Fruit fly (Drosophila melanogaster) Kc167 (cell line): Measurements from ENCODE around the gene Srg1.

Source experiments
- Myc ChIP-seq: fragments of >200 bp; optimal IDR thresholded peaks from 2 replicates; lab custom pipeline; 2017; ENCODE audit warnings: missing external identifiers
- Sin3A ChIP-seq: fragments of >200 bp; optimal IDR thresholded peaks from 2 replicates; lab custom pipeline; 2018; ENCODE audit warnings: missing external identifiers
- h ChIP-seq: fragments of >200 bp; optimal IDR thresholded peaks from 3 replicates; lab custom pipeline; 2018; ENCODE audit warnings: missing external identifiers
- psq ChIP-seq: fragments of >200 bp; optimal IDR thresholded peaks from 2 replicates; lab custom pipeline; 2017; ENCODE audit warnings: missing external identifiers
- ttk ChIP-seq: sonication (Bioruptor generic); optimal IDR thresholded peaks from 2 replicates; lab custom pipeline; 2017; ENCODE audit warnings: missing external identifiers

DNA sequence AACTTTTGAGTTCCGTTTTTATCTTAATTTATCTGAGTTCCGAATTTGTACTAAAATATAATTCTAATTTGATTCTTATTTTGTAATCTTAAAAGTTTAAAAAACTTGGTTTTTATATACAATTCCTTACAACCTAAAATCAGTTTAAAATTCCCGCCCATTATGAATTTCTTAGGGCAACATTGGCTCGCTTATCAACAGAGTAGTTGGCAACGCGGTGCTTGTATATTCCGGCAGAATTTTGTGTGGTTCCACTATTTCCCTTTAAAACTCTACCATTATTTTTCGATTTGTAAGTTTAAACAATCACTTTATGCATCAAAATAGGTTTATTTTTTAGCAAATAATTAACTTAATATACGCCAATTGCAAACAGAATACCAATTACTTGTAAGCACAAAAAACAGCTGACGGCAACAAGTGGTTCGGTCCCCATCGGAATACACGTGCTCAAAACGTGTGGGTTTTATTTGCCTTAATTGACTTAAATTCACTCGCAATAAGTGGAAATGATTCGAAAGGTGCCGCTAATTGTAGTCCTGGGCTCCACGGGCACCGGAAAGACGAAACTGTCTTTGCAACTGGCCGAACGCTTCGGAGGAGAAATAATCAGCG is 12.4 kb upstream of the Srg1 start, which contains the start of the genes CG11089 and CG31381:
- TF ChIP-seq Sin3A (lab: Kevin White, UChicago), result no peak
- no peak for TF ChIP-seq h (lab: Kevin White, UChicago)
- TF ChIP-seq ttk (lab: Kevin White, UChicago), result no peak
- no peak for TF ChIP-seq Myc
- no peak for TF ChIP-seq psq (lab: Kevin White, UChicago)
